Worm (Caenorhabditis elegans): ENCODE data around the gene rpt-2.
A peak's percentile ranks its signal among the peaks of the same experiment; 100 is the strongest.

Gene rpt-2

DNA sequence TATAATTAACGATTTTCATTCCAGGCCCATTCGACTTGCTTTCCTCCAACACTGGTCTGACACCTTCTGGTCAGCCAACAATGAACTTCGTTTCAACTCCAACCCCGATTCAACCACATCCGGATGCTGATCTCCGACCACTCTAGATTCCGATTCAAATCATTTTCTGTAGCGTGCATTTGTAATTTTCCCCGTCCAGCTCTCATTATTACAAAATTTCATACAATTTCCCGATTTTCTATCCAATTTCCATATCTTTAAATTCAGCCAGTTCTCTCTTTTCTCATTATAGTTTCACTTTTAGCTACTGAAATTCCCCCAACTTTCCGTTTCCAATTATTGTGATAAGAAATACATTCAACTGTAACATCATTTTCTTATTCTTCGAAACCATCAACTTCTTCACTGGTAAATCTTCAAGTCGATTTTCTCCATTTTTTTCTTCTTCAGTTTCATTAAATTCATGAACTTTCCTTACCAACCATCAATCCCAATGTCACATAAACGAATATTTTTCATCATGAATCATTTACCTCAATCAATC is 1.9 kb downstream of the rpt-2 start:
- no peak for TF ChIP-seq pag-3 (tag; optimal IDR thresholded peaks at IDR 0.05; ENCODE audit: borderline replicate concordance)
- TF ChIP-seq sdc-2 (tag; optimal IDR thresholded peaks at IDR 0.05) = no peak
- TF ChIP-seq K02D7.2 (tag; optimal IDR thresholded peaks at IDR 0.05) = no peak
- TF ChIP-seq lin-11 (tag; optimal IDR thresholded peaks at IDR 0.05) = no peak
- TF ChIP-seq ztf-16 (tag; optimal IDR thresholded peaks at IDR 0.05) = no peak
- TF ChIP-seq nhr-11 (tag; optimal IDR thresholded peaks at IDR 0.05) = no peak
- no peak for TF ChIP-seq sox-4 (tag; optimal IDR thresholded peaks at IDR 0.05)
- no peak for TF ChIP-seq npax-4 (tag; optimal IDR thresholded peaks at IDR 0.05)
- no peak for TF ChIP-seq ceh-48 (tag; optimal IDR thresholded peaks at IDR 0.05)
- TF ChIP-seq fkh-6 (tag; optimal IDR thresholded peaks at IDR 0.05) = no peak
- no peak for TF ChIP-seq C38D4.7 (GFP tag; optimal IDR thresholded peaks at IDR 0.05)
- no peak for TF ChIP-seq ceh-19 (GFP tag; optimal IDR thresholded peaks at IDR 0.05)
- no peak for TF ChIP-seq dve-1 (tag; optimal IDR thresholded peaks at IDR 0.05)

ce11 chrV:6012401-6012800 is 5.1 kb downstream of the rpt-2 start:
- no peak for TF ChIP-seq elt-2 (tag; optimal IDR thresholded peaks at IDR 0.05)
- no peak for TF ChIP-seq hlh-13 (GFP tag; optimal IDR thresholded peaks at IDR 0.05)
- TF ChIP-seq zip-5 (tag; optimal IDR thresholded peaks at IDR 0.05) = no peak
- no peak for TF ChIP-seq pag-3 (tag; optimal IDR thresholded peaks at IDR 0.05; ENCODE audit: borderline replicate concordance)
- no peak for TF ChIP-seq fax-1 (tag; optimal IDR thresholded peaks at IDR 0.05)
- TF ChIP-seq ceh-48 (tag; optimal IDR thresholded peaks at IDR 0.05) = no peak
- no peak for TF ChIP-seq ceh-22 (tag; optimal IDR thresholded peaks at IDR 0.05)
- no peak for TF ChIP-seq nhr-232 (tag; optimal IDR thresholded peaks at IDR 0.05)
- TF ChIP-seq pha-4 (tag; optimal IDR thresholded peaks at IDR 0.05) = no peak

DNA sequence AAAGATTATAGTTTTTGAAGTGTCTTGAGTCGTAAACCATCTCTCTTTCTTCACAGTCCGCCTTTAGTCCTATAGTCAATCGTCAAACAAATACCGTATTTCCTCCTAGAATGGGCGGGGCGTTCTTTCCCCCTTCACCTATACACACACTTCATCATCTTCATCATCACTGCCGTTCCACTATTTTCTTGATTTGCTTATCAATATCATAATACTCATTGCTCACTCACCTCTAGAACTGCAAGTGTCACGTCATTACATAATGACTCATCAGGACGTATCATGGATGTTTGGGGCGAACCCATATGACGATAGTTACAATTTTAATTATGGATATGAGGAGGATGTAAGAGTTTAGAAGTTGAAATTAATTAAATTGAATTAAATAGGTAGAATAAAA is 6.8 kb downstream of the rpt-2 start:
- TF ChIP-seq zip-5 (tag; optimal IDR thresholded peaks at IDR 0.05) (no peak), ztf-16 (tag; optimal IDR thresholded peaks at IDR 0.05) (no peak), ets-4 (tag; optimal IDR thresholded peaks at IDR 0.05) (no peak), unc-86 (tag; optimal IDR thresholded peaks at IDR 0.05) (no peak)

- TF ChIP-seq ttx-3 (tag; optimal IDR thresholded peaks at IDR 0.05) (no peak), gmeb-2 (tag; optimal IDR thresholded peaks at IDR 0.05) (no peak), ceh-6 (GFP tag; optimal IDR thresholded peaks at IDR 0.05) (no peak), syd-9 (tag; optimal IDR thresholded peaks at IDR 0.05) (no peak), npax-4 (tag; optimal IDR thresholded peaks at IDR 0.05) (no peak)
These were observed 9.5 kb downstream of the rpt-2 start for ce11 chrV:6007927-6008326.

DNA sequence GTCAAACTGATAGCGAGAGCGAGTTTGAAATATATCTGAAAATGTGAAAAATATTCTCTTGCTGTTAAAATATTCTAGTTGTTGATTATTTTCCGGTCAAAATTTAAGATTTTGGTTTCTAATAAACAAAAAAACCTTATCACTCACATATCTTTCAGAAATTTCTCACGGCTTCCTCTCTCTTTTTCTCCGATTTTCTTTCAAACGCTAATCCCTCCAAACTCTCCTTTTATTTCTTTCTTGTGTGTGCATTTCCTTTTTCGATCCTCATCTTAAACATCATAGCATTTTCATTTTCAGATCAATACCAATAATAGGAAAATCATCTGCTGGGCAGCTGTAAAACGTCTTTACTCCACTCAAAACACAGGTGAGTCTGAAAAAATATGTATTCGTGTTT is 14.2 kb downstream of the rpt-2 start, which contains the start of gene fos-1:
Gene fos-1, plus strand, starts transcription at position 301 of the 400 bp plus-strand sequence.
- TF ChIP-seq nfya-1 (tag; optimal IDR thresholded peaks at IDR 0.05) (no peak), lin-11 (tag; optimal IDR thresholded peaks at IDR 0.05) (no peak), unc-86 (tag; optimal IDR thresholded peaks at IDR 0.05) (no peak)

- TF ChIP-seq pqm-1 (tag; optimal IDR thresholded peaks at IDR 0.05) = peak; percentile 50
- TF ChIP-seq fax-1 (tag; optimal IDR thresholded peaks at IDR 0.05) = peak; percentile 22
- no peak for TF ChIP-seq nhr-11 (tag; optimal IDR thresholded peaks at IDR 0.05)
- peak; percentile 55 for TF ChIP-seq ets-4 (tag; optimal IDR thresholded peaks at IDR 0.05)
- TF ChIP-seq ceh-18 (tag; optimal IDR thresholded peaks at IDR 0.05) = peak; percentile 85
- peak; percentile 69 for TF ChIP-seq dve-1 (tag; optimal IDR thresholded peaks at IDR 0.05)
- TF ChIP-seq unc-55 (GFP tag; optimal IDR thresholded peaks at IDR 0.05) = peak; percentile 57
- no peak for TF ChIP-seq che-1 (tag; optimal IDR thresholded peaks at IDR 0.05)
- TF ChIP-seq ceh-48 (tag; optimal IDR thresholded peaks at IDR 0.05) = no peak
- peak; percentile 41 for TF ChIP-seq elt-2 (tag; optimal IDR thresholded peaks at IDR 0.05)
- TF ChIP-seq ceh-45 (GFP tag; IDR thresholded peaks at IDR 0.05) = no peak
- peak; percentile 39 for TF ChIP-seq rnt-1 (tag; optimal IDR thresholded peaks at IDR 0.05)
- TF ChIP-seq ztf-16 (tag; optimal IDR thresholded peaks at IDR 0.05) = peak; percentile 10
- no peak for TF ChIP-seq npax-4 (tag; optimal IDR thresholded peaks at IDR 0.05)
- TF ChIP-seq ceh-6 (GFP tag; optimal IDR thresholded peaks at IDR 0.05) = no peak
- no peak for TF ChIP-seq lim-6 (tag; optimal IDR thresholded peaks at IDR 0.05)
- no peak for TF ChIP-seq ceh-24 (tag; optimal IDR thresholded peaks at IDR 0.05)
- no peak for TF ChIP-seq madf-2 (tag; optimal IDR thresholded peaks at IDR 0.05)
- peak; percentile 72 for TF ChIP-seq nfya-1 (tag; optimal IDR thresholded peaks at IDR 0.05)
- no peak for TF ChIP-seq eyg-1 (tag; optimal IDR thresholded peaks at IDR 0.05)
- peak; percentile 80 for TF ChIP-seq hlh-30 (tag; optimal IDR thresholded peaks at IDR 0.05; ENCODE audit: insufficient read depth)
- no peak for TF ChIP-seq lin-11 (tag; optimal IDR thresholded peaks at IDR 0.05)
- no peak for TF ChIP-seq ceh-22 (tag; optimal IDR thresholded peaks at IDR 0.05)
- TF ChIP-seq fkh-6 (tag; optimal IDR thresholded peaks at IDR 0.05) = no peak
- TF ChIP-seq ceh-30 (tag; optimal IDR thresholded peaks at IDR 0.05) = no peak
- peak; percentile 40 for TF ChIP-seq unc-42 (tag; optimal IDR thresholded peaks at IDR 0.05)
- no peak for TF ChIP-seq Y22D7AL.16 (tag; optimal IDR thresholded peaks at IDR 0.05)
These were observed 17.1 kb downstream of the rpt-2 start for ce11 chrV:6000368-6000802.
